Fruit fly (Drosophila melanogaster) whole organism, embryonic: Measurements from ENCODE around the gene CG7483.

Experiments used
- B-H2 ChIP-seq: fragments of 200-800 bp; sonication (Bioruptor generic); optimal IDR thresholded peaks from 2 replicates; lab custom pipeline; 2018; ENCODE audit warnings: missing biosample characterization, mild to moderate bottlenecking, missing genetic modification characterization
- BEAF-32 ChIP-seq: fragments of 200-800 bp; sonication (Bioruptor generic); optimal IDR thresholded peaks from 3 replicates; lab custom pipeline; 2017; ENCODE audit warnings: missing biosample characterization, missing genetic modification characterization, mild to moderate bottlenecking, moderate library complexity, missing genetic modification reagents
- CG11560 ChIP-seq: fragments of 200-800 bp; sonication (Bioruptor generic); IDR thresholded peaks from 3 replicates; pipeline ENCODE4 v1.3.6; 2022; ENCODE audit warnings: missing biosample characterization, missing genetic modification characterization
- CG14710 ChIP-seq: fragments of 200-800 bp; sonication (Bioruptor generic); optimal IDR thresholded peaks from 3 replicates; lab custom pipeline; 2019; ENCODE audit warnings: missing biosample characterization, mild to moderate bottlenecking, missing genetic modification characterization, moderate library complexity
- CG15696 ChIP-seq: fragments of 200-800 bp; sonication (Bioruptor generic); optimal IDR thresholded peaks from 2 replicates; lab custom pipeline; 2019; ENCODE audit warnings: missing biosample characterization, mild to moderate bottlenecking, missing genetic modification characterization, moderate library complexity
- CG16815 ChIP-seq: fragments of 200-800 bp; sonication (Bioruptor generic); optimal IDR thresholded peaks from 3 replicates; lab custom pipeline; 2017; ENCODE audit warnings: missing biosample characterization, mild to moderate bottlenecking, missing genetic modification characterization
- CG17829 ChIP-seq: fragments of 200-800 bp; optimal IDR thresholded peaks from 2 replicates; lab custom pipeline; 2019; ENCODE audit warnings: missing biosample characterization, mild to moderate bottlenecking, missing genetic modification characterization, moderate library complexity
- CG2875 ChIP-seq: fragments of 200-800 bp; sonication (Bioruptor generic); optimal IDR thresholded peaks from 2 replicates; lab custom pipeline; 2017; ENCODE audit warnings: missing biosample characterization, mild to moderate bottlenecking, missing genetic modification characterization, missing genetic modification reagents
- CG2889 ChIP-seq: fragments of 200-800 bp; sonication (Bioruptor generic); IDR thresholded peaks from 3 replicates; pipeline ENCODE4 v1.3.6; 2022; ENCODE audit warnings: missing biosample characterization, missing genetic modification characterization
- CG42726 ChIP-seq: fragments of 200-800 bp; sonication (Bioruptor generic); IDR thresholded peaks from 2 replicates; pipeline ENCODE4 v1.3.6; 2022; ENCODE audit warnings: missing biosample characterization, missing genetic modification characterization; ENCODE audit not compliant: partially characterized antibody
- CG6654 ChIP-seq: fragments of 200-800 bp; sonication (Bioruptor generic); optimal IDR thresholded peaks from 2 replicates; lab custom pipeline; 2017; ENCODE audit warnings: missing biosample characterization, mild to moderate bottlenecking, missing genetic modification characterization
- CG8765 ChIP-seq: fragments of 200-800 bp; sonication (Bioruptor generic); IDR thresholded peaks from 2 replicates; pipeline ENCODE4 v1.3.6; 2022; ENCODE audit warnings: missing biosample characterization, missing genetic modification characterization
- CG9932 ChIP-seq: fragments of 200-800 bp; sonication (Bioruptor generic); IDR thresholded peaks from 2 replicates; pipeline ENCODE4 v1.3.6; 2022; ENCODE audit warnings: missing biosample characterization, missing genetic modification characterization
- D ChIP-seq, 2 experiments: fragments of 200-800 bp in 1 of 2; fragments of >200 bp in 1 of 2; sonication (Bioruptor generic) in 1 of 2; optimal IDR thresholded peaks; 2 replicates in 1 of 2; 3 replicates in 1 of 2; lab custom pipeline; 2017; ENCODE audit warnings: mild to moderate bottlenecking in 1 of 2, missing biosample characterization in 1 of 2, missing genetic modification characterization in 1 of 2, missing genetic modification reagents in 1 of 2
- D19A ChIP-seq: fragments of 200-800 bp; optimal IDR thresholded peaks from 3 replicates; lab custom pipeline; 2019; ENCODE audit warnings: missing biosample characterization, mild to moderate bottlenecking, missing genetic modification characterization, moderate library complexity
- Dll ChIP-seq: fragments of 200-800 bp; sonication (Bioruptor generic); IDR thresholded peaks from 4 replicates; pipeline ENCODE4 v1.3.6; 2022; ENCODE audit warnings: missing biosample characterization, missing genetic modification characterization; ENCODE audit not compliant: partially characterized antibody
- E2f1 ChIP-seq: fragments of 200-800 bp; sonication (Bioruptor generic); IDR thresholded peaks from 2 replicates; pipeline ENCODE4 v1.3.6; 2022; ENCODE audit warnings: missing biosample characterization, missing genetic modification characterization
- E2f2 ChIP-seq: fragments of 200-800 bp; sonication (Bioruptor generic); IDR thresholded peaks from 2 replicates; pipeline ENCODE4 v1.3.6; 2022; ENCODE audit warnings: missing biosample characterization, missing genetic modification characterization
- GATAe ChIP-seq: fragments of 200-800 bp; sonication (Bioruptor generic); conservative IDR thresholded peaks from 2 replicates; pipeline ENCODE4 v1.3.6; 2022; ENCODE audit warnings: missing biosample characterization, missing genetic modification characterization
- HmgZ ChIP-seq: fragments of 200-800 bp; sonication (Bioruptor generic); optimal IDR thresholded peaks from 2 replicates; lab custom pipeline; 2018; ENCODE audit warnings: missing biosample characterization, mild to moderate bottlenecking, missing genetic modification characterization
- Hr39 ChIP-seq: fragments of >200 bp; optimal IDR thresholded peaks from 2 replicates; lab custom pipeline; 2017
- Hsf ChIP-seq: fragments of 200-800 bp; sonication (Bioruptor generic); optimal IDR thresholded peaks from 3 replicates; lab custom pipeline; 2016; ENCODE audit warnings: missing biosample characterization, missing genetic modification characterization
- Lhr ChIP-seq: fragments of 200-800 bp; sonication (Bioruptor generic); optimal IDR thresholded peaks from 3 replicates; lab custom pipeline; 2017; ENCODE audit warnings: mild to moderate bottlenecking, missing biosample characterization, missing genetic modification reagents, missing genetic modification characterization
- Lim3 ChIP-seq: fragments of 200-800 bp; sonication (Bioruptor generic); IDR thresholded peaks from 2 replicates; pipeline ENCODE4 v1.3.6; 2022; ENCODE audit warnings: missing biosample characterization, missing genetic modification characterization
- MBD-R2 ChIP-seq: fragments of 200-800 bp; sonication (Bioruptor generic); IDR thresholded peaks from 2 replicates; pipeline ENCODE4 v1.3.6; 2022; ENCODE audit warnings: missing biosample characterization, missing genetic modification characterization
- Sry-β ChIP-seq: fragments of 200-800 bp; sonication (Bioruptor generic); optimal IDR thresholded peaks from 2 replicates; lab custom pipeline; 2018; ENCODE audit warnings: missing biosample characterization, mild to moderate bottlenecking, missing genetic modification characterization, moderate library complexity
- Trl ChIP-seq, 3 experiments: fragments of >200 bp in 2 of 3; fragments of 200-800 bp in 1 of 3; sonication (Bioruptor generic) in 1 of 3; optimal IDR thresholded peaks; 2 replicates in 1 of 3; 3 replicates in 2 of 3; lab custom pipeline; 2016 to 2017; ENCODE audit warnings: missing biosample characterization in 1 of 3, missing genetic modification characterization in 1 of 3
- al ChIP-seq: fragments of 200-800 bp; sonication (Bioruptor generic); IDR thresholded peaks from 2 replicates; pipeline ENCODE4 v1.3.6; 2022; ENCODE audit warnings: missing biosample characterization, missing genetic modification characterization
- ara ChIP-seq: fragments of 200-800 bp; sonication (Bioruptor generic); IDR thresholded peaks from 2 replicates; pipeline ENCODE4 v1.3.6; 2022; ENCODE audit warnings: missing biosample characterization, missing genetic modification characterization
- ato ChIP-seq: fragments of 200-800 bp; sonication (Bioruptor generic); IDR thresholded peaks from 2 replicates; pipeline ENCODE4 v1.3.6; 2022; ENCODE audit warnings: missing biosample characterization, missing genetic modification characterization; ENCODE audit not compliant: partially characterized antibody
- disco-r ChIP-seq: fragments of 200-800 bp; sonication (Bioruptor generic); optimal IDR thresholded peaks from 2 replicates; lab custom pipeline; 2016; ENCODE audit warnings: missing biosample characterization, missing genetic modification characterization
- dmrt11E ChIP-seq: fragments of 200-800 bp; sonication (Bioruptor generic); optimal IDR thresholded peaks from 3 replicates; lab custom pipeline; 2018; ENCODE audit warnings: missing biosample characterization, mild to moderate bottlenecking, missing genetic modification characterization, moderate library complexity
- eve ChIP-seq, 2 experiments: fragments of >200 bp; optimal IDR thresholded peaks; 2 replicates each; lab custom pipeline; 2017; ENCODE audit warnings: missing biosample characterization in 2 of 2, missing genetic modification characterization in 2 of 2
- nau ChIP-seq: fragments of 200-800 bp; sonication (Bioruptor generic); optimal IDR thresholded peaks from 3 replicates; lab custom pipeline; 2017; ENCODE audit warnings: missing biosample characterization, mild to moderate bottlenecking, missing genetic modification characterization, missing genetic modification reagents
- prd ChIP-seq, 3 experiments: fragments of >200 bp in 2 of 3; fragments of 200-800 bp in 1 of 3; sonication (Bioruptor generic) in 1 of 3; optimal IDR thresholded peaks in 2 of 3; IDR thresholded peaks in 1 of 3; 2 replicates in 2 of 3; 3 replicates in 1 of 3; pipeline versions ENCODE4 v1.3.6 to Lab custom; 2017 to 2022; ENCODE audit warnings: missing biosample characterization in 1 of 3, missing genetic modification characterization in 1 of 3
- ro ChIP-seq: fragments of 200-800 bp; sonication (Bioruptor generic); IDR thresholded peaks from 2 replicates; pipeline ENCODE4 v1.3.6; 2022; ENCODE audit warnings: missing biosample characterization, missing genetic modification characterization
- sens-2 ChIP-seq: fragments of 200-800 bp; sonication (Bioruptor generic); IDR thresholded peaks from 2 replicates; pipeline ENCODE4 v1.3.6; 2022; ENCODE audit warnings: missing biosample characterization, missing genetic modification characterization
- slou ChIP-seq: fragments of 200-800 bp; sonication (Bioruptor generic); optimal IDR thresholded peaks from 3 replicates; lab custom pipeline; 2016; ENCODE audit warnings: missing biosample characterization, missing genetic modification characterization
- slp2 ChIP-seq: fragments of 200-800 bp; sonication (Bioruptor generic); optimal IDR thresholded peaks from 2 replicates; lab custom pipeline; 2016; ENCODE audit warnings: missing biosample characterization, missing genetic modification characterization
- tll ChIP-seq, 2 experiments: fragments of 200-800 bp in 1 of 2; fragments of >200 bp in 1 of 2; sonication (Bioruptor generic) in 1 of 2; optimal IDR thresholded peaks; 2 replicates each; lab custom pipeline; 2017 to 2019; ENCODE audit warnings: missing biosample characterization in 2 of 2, missing genetic modification characterization in 2 of 2, mild to moderate bottlenecking in 1 of 2, moderate library complexity in 1 of 2
- trem ChIP-seq: fragments of 200-800 bp; optimal IDR thresholded peaks from 3 replicates; lab custom pipeline; 2019; ENCODE audit warnings: missing biosample characterization, mild to moderate bottlenecking, missing genetic modification characterization, moderate library complexity
- ttk ChIP-seq: fragments of 200-800 bp; sonication (Bioruptor generic); IDR thresholded peaks from 2 replicates; pipeline ENCODE4 v2.1.2; 2022; ENCODE audit warnings: missing biosample characterization, missing genetic modification characterization
- twi ChIP-seq: fragments of 200-800 bp; optimal IDR thresholded peaks from 2 replicates; lab custom pipeline; 2019; ENCODE audit warnings: missing biosample characterization, mild to moderate bottlenecking, missing genetic modification characterization, moderate library complexity
- tx ChIP-seq: fragments of 200-800 bp; sonication (Bioruptor generic); optimal IDR thresholded peaks from 2 replicates; lab custom pipeline; 2016; ENCODE audit warnings: missing biosample characterization, missing genetic modification characterization
- vfl ChIP-seq: fragments of 200-800 bp; sonication (Bioruptor generic); optimal IDR thresholded peaks from 2 replicates; lab custom pipeline; 2016; ENCODE audit warnings: missing biosample characterization, missing genetic modification characterization
- zen ChIP-seq: fragments of 200-800 bp; sonication (Bioruptor generic); optimal IDR thresholded peaks from 3 replicates; lab custom pipeline; 2018; ENCODE audit warnings: missing biosample characterization, mild to moderate bottlenecking, missing genetic modification characterization, moderate library complexity

Gene CG7483

dm6 chr3R:8282727-8283126 is 30.3 kb upstream of the CG7483 start:
- TF ChIP-seq D19A (peak; percentile 23), Hsf (no peak)

DNA sequence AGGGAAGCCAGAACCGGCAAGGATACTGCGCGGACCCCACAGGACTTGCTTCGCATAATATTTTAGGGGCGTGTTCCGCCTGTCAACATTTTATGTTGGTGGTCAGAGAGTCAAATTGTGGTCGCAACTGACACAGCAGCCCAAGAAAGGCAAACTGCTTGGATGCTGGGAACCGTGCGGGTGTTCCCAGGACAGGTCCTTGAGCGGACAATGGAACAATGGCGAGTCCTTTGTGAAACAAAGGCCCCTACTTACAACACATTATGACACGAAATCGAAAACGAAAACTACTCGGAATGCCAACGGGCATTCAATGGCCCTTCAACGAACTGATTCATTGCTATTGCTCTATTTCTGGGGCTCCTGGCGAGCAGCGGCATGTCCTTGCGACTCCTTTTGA is 28.8 kb upstream of the CG7483 start:
- TF ChIP-seq D (optimal IDR thresholded peaks at IDR 0.05; lab: Kevin White, UChicago) (peak; percentile 100), D (GFP tag; optimal IDR thresholded peaks at IDR 0.05; lab: Kevin White, UChicago) (no peak), CG11560 (tag; lab: Robert Waterston, UW) (no peak), B-H2 (GFP tag; lab: Kevin White, UChicago) (no peak), sens-2 (GFP tag; lab: Robert Waterston, UW) (no peak), tx (GFP tag; lab: Kevin White, UChicago) (no peak), ara (no peak), tll (GFP tag; optimal IDR thresholded peaks at IDR 0.05; lab: Kevin White, UChicago) (peak in 1 of 2 experiments; percentile 75), zen (peak; percentile 39), twi (tag; lab: Kevin White, UChicago) (peak; percentile 18), HmgZ (no peak), CG2889 (GFP tag; lab: Robert Waterston, UW) (0 out of 3 replicates have a peak, but pooled peaks have one; percentile 15), trem (tag; lab: Kevin White, UChicago) (no peak)

DNA sequence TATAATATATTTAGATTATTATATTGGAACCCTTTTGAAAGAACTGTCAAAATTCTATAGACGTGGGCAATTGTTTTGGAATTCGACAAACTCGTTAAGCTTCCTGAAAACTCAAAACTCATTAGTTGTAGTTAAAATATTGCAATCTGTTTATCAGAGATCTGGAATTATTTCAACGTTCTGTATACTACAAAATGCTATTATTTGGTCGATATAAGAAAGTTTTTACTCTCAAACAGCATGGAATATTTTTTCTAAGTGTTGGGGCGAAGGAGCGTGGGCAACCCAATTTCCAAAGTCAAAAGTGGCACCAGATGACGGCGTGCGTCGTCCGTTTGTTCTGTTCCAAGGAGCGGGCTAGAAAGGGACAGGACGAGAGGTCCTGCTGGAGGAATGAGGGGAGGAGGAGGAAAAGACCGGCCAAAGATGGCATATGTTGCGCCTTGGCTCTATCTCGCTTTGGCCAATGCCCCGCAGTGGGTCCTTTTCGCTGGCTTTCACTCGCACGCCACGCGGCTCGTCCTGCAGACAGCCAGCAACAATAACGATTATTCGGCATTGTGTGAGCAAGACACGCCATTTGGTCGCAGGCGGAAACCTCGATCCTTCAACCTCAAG is 27.2 kb upstream of the CG7483 start:
- TF ChIP-seq GATAe (no peak), slou (GFP tag; lab: Kevin White, UChicago) (no peak), CG2875 (GFP tag; lab: Kevin White, UChicago) (no peak), CG6654 (GFP tag; lab: Kevin White, UChicago) (no peak), Trl (optimal IDR thresholded peaks at IDR 0.05; lab: Kevin White, UChicago) (no peak), Trl (GFP tag; optimal IDR thresholded peaks at IDR 0.05; lab: Kevin White, UChicago) (no peak), Dll (GFP tag; lab: Robert Waterston, UW) (no peak), Sry-β (GFP tag; lab: Kevin White, UChicago) (no peak), CG16815 (GFP tag; lab: Kevin White, UChicago) (no peak), al (GFP tag; lab: Robert Waterston, UW) (no peak), E2f2 (no peak), E2f1 (no peak), CG42726 (GFP tag; lab: Robert Waterston, UW) (no peak), Lim3 (no peak), CG17829 (tag; lab: Kevin White, UChicago) (peak; percentile 12), Hr39 (lab: Kevin White, UChicago) (no peak), CG15696 (tag; lab: Kevin White, UChicago) (peak; percentile 76), Lhr (GFP tag; lab: Kevin White, UChicago) (no peak), trem (tag; lab: Kevin White, UChicago) (peak; percentile 9), twi (tag; lab: Kevin White, UChicago) (peak; percentile 83), MBD-R2 (GFP tag; lab: Robert Waterston, UW) (no peak), ro (GFP tag; lab: Robert Waterston, UW) (no peak), ato (GFP tag; lab: Robert Waterston, UW) (peak; percentile 42; the same call in 1 of the 2 replicates), nau (no peak), BEAF-32 (GFP tag; lab: Kevin White, UChicago) (no peak), ttk (no peak), eve (GFP tag; optimal IDR thresholded peaks at IDR 0.05; lab: Kevin White, UChicago) (no peak), dmrt11E (tag; lab: Kevin White, UChicago) (peak; percentile 29), CG9932 (GFP tag; lab: Robert Waterston, UW) (no peak), CG14710 (tag; lab: Kevin White, UChicago) (peak; percentile 28), disco-r (GFP tag; lab: Kevin White, UChicago) (no peak), prd (optimal IDR thresholded peaks at IDR 0.05; lab: Kevin White, UChicago) (no peak), prd (GFP tag; IDR thresholded peaks at IDR 0.05; lab: Robert Waterston, UW) (no peak), CG8765 (GFP tag; lab: Robert Waterston, UW) (no peak), slp2 (GFP tag; lab: Kevin White, UChicago) (no peak), vfl (GFP tag; lab: Kevin White, UChicago) (no peak)
